Worm (Caenorhabditis elegans) whole organism, L1 larva: ENCODE results near the gene clec-79.

Source experiments
- C16A3.4 ChIP-seq: fragments of 150-350 bp; optimal IDR thresholded peaks from 2 replicates; lab custom pipeline; 2014; ENCODE audit warnings: missing biosample characterization, missing genetic modification characterization
- C34B4.2 ChIP-seq: sonication (generic microtip); optimal IDR thresholded peaks from 2 replicates; lab custom pipeline; 2017; ENCODE audit warnings: mild to moderate bottlenecking, missing genetic modification characterization, missing compliant biosample characterization
- aha-1 ChIP-seq: fragments of 150-350 bp; optimal IDR thresholded peaks from 2 replicates; lab custom pipeline; 2014; ENCODE audit warnings: missing biosample characterization, missing genetic modification characterization
- alr-1 ChIP-seq: fragments of 200-800 bp; sonication (Bioruptor generic); optimal IDR thresholded peaks from 2 replicates; lab custom pipeline; 2018; ENCODE audit warnings: borderline replicate concordance, mild to moderate bottlenecking, missing genetic modification characterization, missing compliant biosample characterization
- ceh-82 ChIP-seq, 3 experiments: fragments of 150-350 bp in 1 of 3; sonication (generic microtip) in 2 of 3; optimal IDR thresholded peaks; 2 replicates each; lab custom pipeline; 2014 to 2017; ENCODE audit warnings: missing biosample characterization in 3 of 3, missing genetic modification characterization in 3 of 3
- dpl-1 ChIP-seq, 3 experiments: fragments of 150-350 bp in 2 of 3; sonication (generic microtip) in 1 of 3; optimal IDR thresholded peaks; 2 replicates each; lab custom pipeline; 2014 to 2017; ENCODE audit warnings: missing biosample characterization in 3 of 3, missing genetic modification characterization in 3 of 3, missing genetic modification reagents in 3 of 3
- efl-3 ChIP-seq: fragments of 200-800 bp; sonication (Bioruptor generic); optimal IDR thresholded peaks from 2 replicates; lab custom pipeline; 2018; ENCODE audit warnings: mild to moderate bottlenecking, missing genetic modification characterization, missing compliant biosample characterization
- elt-2 ChIP-seq: sonication (generic microtip); optimal IDR thresholded peaks from 2 replicates; lab custom pipeline; 2016; ENCODE audit warnings: missing genetic modification characterization, mild to moderate bottlenecking, inconsistent platforms, missing compliant biosample characterization, missing genetic modification reagents
- jun-1 ChIP-seq: fragments of 150-350 bp; optimal IDR thresholded peaks from 2 replicates; lab custom pipeline; 2014; ENCODE audit warnings: missing biosample characterization, missing genetic modification reagents, missing genetic modification characterization
- lin-15B ChIP-seq: fragments of 150-350 bp; sonication (generic microtip); optimal IDR thresholded peaks from 3 replicates; lab custom pipeline; 2014; ENCODE audit warnings: missing biosample characterization, missing genetic modification characterization
- lsy-2 ChIP-seq, 2 experiments: fragments of 150-350 bp; optimal IDR thresholded peaks; 2 replicates each; lab custom pipeline; 2014; ENCODE audit warnings: missing biosample characterization in 2 of 2, missing genetic modification characterization in 2 of 2
- mef-2 ChIP-seq: fragments of 150-350 bp; optimal IDR thresholded peaks from 2 replicates; lab custom pipeline; 2014; ENCODE audit warnings: missing biosample characterization, missing genetic modification characterization
- mep-1 ChIP-seq: fragments of 150-350 bp; optimal IDR thresholded peaks from 2 replicates; lab custom pipeline; 2014; ENCODE audit warnings: missing biosample characterization, missing genetic modification characterization
- nhr-47 ChIP-seq: sonication (generic microtip); optimal IDR thresholded peaks from 2 replicates; lab custom pipeline; 2016; ENCODE audit warnings: mild to moderate bottlenecking, missing genetic modification characterization, moderate library complexity, missing compliant biosample characterization
- nhr-71 ChIP-seq: sonication (generic microtip); optimal IDR thresholded peaks from 2 replicates; lab custom pipeline; 2016; ENCODE audit warnings: mild to moderate bottlenecking, missing genetic modification characterization, moderate library complexity, missing compliant biosample characterization
- nhr-85 ChIP-seq: sonication (generic microtip); peaks from one replicate; lab custom pipeline; 2016; ENCODE audit warnings: missing genetic modification characterization, inconsistent platforms, missing compliant biosample characterization
- pag-3 ChIP-seq: sonication (generic microtip); optimal IDR thresholded peaks from 2 replicates; lab custom pipeline; 2017; ENCODE audit warnings: missing genetic modification characterization, mild to moderate bottlenecking, missing compliant biosample characterization, antibody characterized with exemption, borderline replicate concordance; ENCODE audit not compliant: insufficient read depth
- skn-1 ChIP-seq: fragments of 150-350 bp; optimal IDR thresholded peaks from 2 replicates; lab custom pipeline; 2014; ENCODE audit warnings: missing biosample characterization, missing genetic modification characterization
- tbx-2 ChIP-seq: sonication (generic microtip); optimal IDR thresholded peaks from 2 replicates; lab custom pipeline; 2016; ENCODE audit warnings: missing genetic modification characterization, missing compliant biosample characterization
- unc-130 ChIP-seq: fragments of 150-350 bp; optimal IDR thresholded peaks from 2 replicates; lab custom pipeline; 2017; ENCODE audit warnings: missing biosample characterization, missing genetic modification characterization, inconsistent platforms
- unc-86 ChIP-seq: sonication (generic microtip); optimal IDR thresholded peaks from 2 replicates; lab custom pipeline; 2016; ENCODE audit warnings: missing genetic modification characterization, missing compliant biosample characterization
- ztf-11 ChIP-seq, 2 experiments: sonication (generic microtip); optimal IDR thresholded peaks; 2 replicates each; lab custom pipeline; 2016 to 2017; ENCODE audit warnings: missing genetic modification characterization in 2 of 2, missing biosample characterization in 1 of 2, missing compliant biosample characterization in 1 of 2

The clec-79 gene

DNA sequence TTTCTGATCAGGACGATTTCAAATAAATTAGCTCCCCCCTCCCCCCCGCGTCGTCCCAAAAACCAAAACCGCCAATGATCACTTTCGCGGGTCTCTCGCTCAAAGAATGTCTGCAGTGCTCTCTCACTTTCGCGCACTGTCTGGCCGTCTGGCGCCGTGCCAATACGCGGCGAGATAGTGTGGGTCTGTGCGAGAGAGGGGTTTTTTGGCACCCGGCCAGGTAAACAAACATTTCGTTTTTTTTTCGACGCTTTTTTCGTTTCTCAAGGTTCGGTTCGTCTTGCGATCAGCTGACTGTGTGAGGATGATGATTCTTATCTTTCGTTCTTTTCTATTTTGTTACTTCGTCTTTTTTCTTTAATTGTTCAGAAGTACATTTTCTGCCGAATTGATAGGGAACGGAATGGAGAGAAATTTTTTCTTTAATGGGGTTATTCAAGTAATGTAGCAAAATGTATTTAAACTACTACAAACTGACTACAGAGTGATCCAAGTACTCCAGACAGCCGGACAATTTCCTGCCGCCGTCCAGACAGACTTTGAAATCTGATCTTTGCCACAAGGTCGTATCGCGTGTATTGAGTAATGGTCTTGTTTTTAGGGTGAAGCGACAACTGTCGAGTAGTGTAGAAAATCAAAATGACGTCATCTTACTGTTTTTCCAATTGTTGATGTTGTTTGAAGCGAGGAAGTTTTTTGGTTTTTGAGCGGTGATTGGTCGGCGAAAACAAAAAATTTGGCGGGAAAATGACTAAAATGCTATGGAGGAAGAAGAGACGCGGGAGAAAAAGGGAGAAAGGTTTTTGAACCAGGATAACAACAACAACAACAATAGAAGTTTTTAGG lies 51.2 kb downstream of the clec-79 start (continued):
- peak; percentile 53 for TF ChIP-seq pag-3 (tag; lab: Kevin White, UChicago)
- TF ChIP-seq lsy-2 (tag; optimal IDR thresholded peaks at IDR 0.05; lab: Kevin White, UChicago), result peak; percentile 50 to 81
- TF ChIP-seq C34B4.2 (tag; lab: Kevin White, UChicago), result no peak
- peak; percentile 96 for TF ChIP-seq nhr-85
- peak; percentile 42 to 67 (median 60) for TF ChIP-seq dpl-1 (GFP tag; optimal IDR thresholded peaks at IDR 0.05; lab: Kevin White, UChicago)
- peak in 1 of 2 experiments; percentile 35 for TF ChIP-seq ztf-11 (tag; optimal IDR thresholded peaks at IDR 0.05; lab: Kevin White, UChicago)
- TF ChIP-seq tbx-2, result peak; percentile 82
- peak; percentile 83 for TF ChIP-seq skn-1 (tag; lab: Kevin White, UChicago)
- no peak for TF ChIP-seq efl-3 (GFP tag; lab: Kevin White, UChicago)
- peak; percentile 75 for TF ChIP-seq C16A3.4 (tag; lab: Kevin White, UChicago)
- no peak for TF ChIP-seq lin-15B (tag; lab: Kevin White, UChicago)
- TF ChIP-seq unc-86 (tag; lab: Kevin White, UChicago), result peak; percentile 0
- no peak for TF ChIP-seq alr-1 (tag; lab: Kevin White, UChicago)
- peak; percentile 67 for TF ChIP-seq elt-2 (tag; lab: Kevin White, UChicago)
- peak; percentile 85 for TF ChIP-seq nhr-71
- TF ChIP-seq ceh-82 (tag; optimal IDR thresholded peaks at IDR 0.05; lab: Kevin White, UChicago), result peak; percentile 29 to 77 (median 67)
- TF ChIP-seq nhr-47 (tag; lab: Kevin White, UChicago), result peak; percentile 77
- TF ChIP-seq unc-130, result peak; percentile 78
- peak; percentile 58 for TF ChIP-seq mef-2 (tag; lab: Kevin White, UChicago)
- peak; percentile 7 for TF ChIP-seq aha-1 (tag; lab: Kevin White, UChicago)
- peak; percentile 50 for TF ChIP-seq mep-1 (tag; lab: Kevin White, UChicago)
- TF ChIP-seq jun-1, result peak; percentile 73
